Fruit fly (Drosophila melanogaster) whole organism, embryonic: Measurements from ENCODE around the gene CG9733.
A peak's percentile ranks its signal among the peaks of the same experiment; 100 is the strongest.

Experiments
- Atf-2 ChIP-seq: fragments of 200-800 bp; sonication (Bioruptor generic); optimal IDR thresholded peaks from 2 replicates; lab custom pipeline; 2016; ENCODE audit warnings: missing biosample characterization, missing genetic modification characterization
- CG11696 ChIP-seq: fragments of 200-800 bp; sonication (Bioruptor generic); IDR thresholded peaks from 2 replicates; pipeline ENCODE4 v1.3.6; 2022; ENCODE audit warnings: missing biosample characterization, missing genetic modification characterization
- CG12104 ChIP-seq: fragments of 200-800 bp; sonication (Bioruptor generic); optimal IDR thresholded peaks from 3 replicates; lab custom pipeline; 2016; ENCODE audit warnings: missing biosample characterization, missing genetic modification characterization
- CG15011 ChIP-seq: fragments of 200-800 bp; sonication (Bioruptor generic); optimal IDR thresholded peaks from 3 replicates; lab custom pipeline; 2018; ENCODE audit warnings: missing biosample characterization, mild to moderate bottlenecking, missing genetic modification characterization
- CG16779 ChIP-seq: fragments of 200-800 bp; sonication (Bioruptor generic); IDR thresholded peaks from 2 replicates; pipeline ENCODE4 v1.3.6; 2022; ENCODE audit warnings: missing biosample characterization, missing genetic modification characterization
- CG17912 ChIP-seq: fragments of 200-800 bp; sonication (Bioruptor generic); optimal IDR thresholded peaks from 2 replicates; lab custom pipeline; 2018; ENCODE audit warnings: missing biosample characterization, mild to moderate bottlenecking, missing genetic modification characterization
- CG18476 ChIP-seq: fragments of 200-800 bp; sonication (Bioruptor generic); optimal IDR thresholded peaks from 2 replicates; lab custom pipeline; 2016; ENCODE audit warnings: missing biosample characterization, mild to moderate bottlenecking, missing genetic modification characterization
- CG2116 ChIP-seq: fragments of 200-800 bp; sonication (Bioruptor generic); optimal IDR thresholded peaks from 3 replicates; lab custom pipeline; 2018; ENCODE audit warnings: missing biosample characterization, mild to moderate bottlenecking, missing genetic modification characterization
- CG30403 ChIP-seq: fragments of 200-800 bp; sonication (Bioruptor generic); optimal IDR thresholded peaks from 3 replicates; lab custom pipeline; 2016; ENCODE audit warnings: missing biosample characterization, missing genetic modification characterization
- CG31441 ChIP-seq: fragments of 200-800 bp; sonication (Bioruptor generic); IDR thresholded peaks from 2 replicates; pipeline ENCODE4 v1.3.6; 2022; ENCODE audit warnings: missing biosample characterization, missing genetic modification characterization
- CG4282 ChIP-seq: fragments of 200-800 bp; sonication (Bioruptor generic); optimal IDR thresholded peaks from 2 replicates; lab custom pipeline; 2016; ENCODE audit warnings: missing biosample characterization, missing genetic modification characterization
- CG43689 ChIP-seq: fragments of 200-800 bp; sonication (Bioruptor generic); IDR thresholded peaks from 2 replicates; pipeline ENCODE4 v1.3.6; 2022; ENCODE audit warnings: missing biosample characterization, missing genetic modification characterization
- CG4707 ChIP-seq: fragments of 200-800 bp; sonication (Bioruptor generic); optimal IDR thresholded peaks from 2 replicates; lab custom pipeline; 2018; ENCODE audit warnings: missing biosample characterization, mild to moderate bottlenecking, missing genetic modification characterization, moderate library complexity
- CG6272 ChIP-seq: fragments of 200-800 bp; sonication (Bioruptor generic); IDR thresholded peaks from 2 replicates; pipeline ENCODE4 v1.3.6; 2022; ENCODE audit warnings: missing biosample characterization, missing genetic modification characterization
- CG7271 ChIP-seq: fragments of 200-800 bp; sonication (Bioruptor generic); optimal IDR thresholded peaks from 2 replicates; lab custom pipeline; 2018; ENCODE audit warnings: missing biosample characterization, mild to moderate bottlenecking, missing genetic modification characterization, moderate library complexity
- CG7987 ChIP-seq: fragments of 200-800 bp; sonication (Bioruptor generic); optimal IDR thresholded peaks from 2 replicates; lab custom pipeline; 2018; ENCODE audit warnings: missing biosample characterization, mild to moderate bottlenecking, missing genetic modification characterization, moderate library complexity
- CHES-1-like ChIP-seq: fragments of 200-800 bp; sonication (Bioruptor generic); optimal IDR thresholded peaks from 2 replicates; lab custom pipeline; 2016; ENCODE audit warnings: missing biosample characterization, missing genetic modification characterization
- Dip2 ChIP-seq: fragments of 200-800 bp; sonication (Bioruptor generic); IDR thresholded peaks from 2 replicates; pipeline ENCODE4 v1.3.6; 2022; ENCODE audit warnings: missing biosample characterization, missing genetic modification characterization
- Mrtf ChIP-seq: fragments of 200-800 bp; sonication (Bioruptor generic); IDR thresholded peaks from 3 replicates; pipeline ENCODE4 v1.3.6; 2022; ENCODE audit warnings: missing biosample characterization, missing genetic modification characterization
- bab2 ChIP-seq: fragments of 200-800 bp; sonication (Bioruptor generic); optimal IDR thresholded peaks from 2 replicates; lab custom pipeline; 2016; ENCODE audit warnings: missing biosample characterization, missing genetic modification characterization
- chinmo ChIP-seq: fragments of 200-800 bp; sonication (Bioruptor generic); IDR thresholded peaks from 4 replicates; pipeline ENCODE4 v1.3.6; 2022; ENCODE audit warnings: missing biosample characterization, missing genetic modification characterization; ENCODE audit not compliant: partially characterized antibody
- crol ChIP-seq: fragments of 200-800 bp; sonication (Bioruptor generic); IDR thresholded peaks from 2 replicates; pipeline ENCODE4 v1.3.6; 2022; ENCODE audit warnings: missing biosample characterization, missing genetic modification characterization
- dan ChIP-seq: fragments of 200-800 bp; sonication (Bioruptor generic); IDR thresholded peaks from 2 replicates; pipeline ENCODE4 v1.3.6; 2022; ENCODE audit warnings: missing biosample characterization, missing genetic modification characterization
- danr ChIP-seq: fragments of 200-800 bp; sonication (Bioruptor generic); IDR thresholded peaks from 2 replicates; pipeline ENCODE4 v1.3.6; 2022; ENCODE audit warnings: missing biosample characterization, missing genetic modification characterization
- ham ChIP-seq: fragments of 200-800 bp; sonication (Bioruptor generic); IDR thresholded peaks from 2 replicates; pipeline ENCODE4 v1.3.6; 2022; ENCODE audit warnings: missing biosample characterization, missing genetic modification characterization
- mirr ChIP-seq: fragments of 200-800 bp; sonication (Bioruptor generic); optimal IDR thresholded peaks from 3 replicates; lab custom pipeline; 2018; ENCODE audit warnings: missing biosample characterization, mild to moderate bottlenecking, missing genetic modification characterization
- zen ChIP-seq: fragments of 200-800 bp; sonication (Bioruptor generic); optimal IDR thresholded peaks from 3 replicates; lab custom pipeline; 2018; ENCODE audit warnings: missing biosample characterization, mild to moderate bottlenecking, missing genetic modification characterization, moderate library complexity
- zfh2 ChIP-seq: fragments of 200-800 bp; sonication (Bioruptor generic); optimal IDR thresholded peaks from 2 replicates; lab custom pipeline; 2016; ENCODE audit warnings: missing biosample characterization, missing genetic modification characterization

Gene CG9733

dm6 chr3R:30195606-30196049 lies 50.9 kb downstream of the CG9733 start (continued):
- TF ChIP-seq CG4707, result no peak
- TF ChIP-seq CG18476, result no peak
- TF ChIP-seq CG7271 (tag; lab: Kevin White, UChicago), result no peak
- TF ChIP-seq CG7987, result peak; percentile 36
- TF ChIP-seq zen (tag; lab: Kevin White, UChicago), result no peak
- no peak for TF ChIP-seq Atf-2 (GFP tag; lab: Kevin White, UChicago)
- peak; percentile 42 for TF ChIP-seq mirr
- no peak for TF ChIP-seq Dip2
- peak; percentile 31; the same call in 1 of the 4 replicates for TF ChIP-seq chinmo (GFP tag; lab: Robert Waterston, UW)
- TF ChIP-seq Mrtf, result 0 out of 3 replicates have a peak, but pooled peaks have one; percentile 58
- TF ChIP-seq CG6272 (GFP tag; lab: Robert Waterston, UW), result 0 out of 2 replicates have a peak, but pooled peaks have one; percentile 16
- no peak for TF ChIP-seq CG4282 (GFP tag; lab: Kevin White, UChicago)
- no peak for TF ChIP-seq dan
- TF ChIP-seq CG15011, result no peak
- TF ChIP-seq CG2116, result peak; percentile 0
- no peak for TF ChIP-seq CG43689
- no peak for TF ChIP-seq CG12104
- TF ChIP-seq CG11696 (GFP tag; lab: Robert Waterston, UW), result no peak
- peak; percentile 36 for TF ChIP-seq CG30403 (GFP tag; lab: Kevin White, UChicago)
- no peak for TF ChIP-seq ham (GFP tag; lab: Robert Waterston, UW)
- no peak for TF ChIP-seq danr (GFP tag; lab: Robert Waterston, UW)
- no peak for TF ChIP-seq CG31441
- peak; percentile 53 for TF ChIP-seq zfh2 (GFP tag; lab: Kevin White, UChicago)
- no peak for TF ChIP-seq bab2 (GFP tag; lab: Kevin White, UChicago)
- TF ChIP-seq CG16779 (GFP tag; lab: Robert Waterston, UW), result peak; percentile 71
- TF ChIP-seq CG17912 (GFP tag; lab: Kevin White, UChicago), result no peak
- TF ChIP-seq crol (GFP tag; lab: Robert Waterston, UW), result no peak
- no peak for TF ChIP-seq CHES-1-like (GFP tag; lab: Kevin White, UChicago)
- TF ChIP-seq, all 482 proteins: peak for 208
